Fruit fly (Drosophila melanogaster) Kc167 (cell line): ENCODE measurements around the gene CG7381.

Source experiments
- Myc ChIP-seq: fragments of >200 bp; optimal IDR thresholded peaks from 2 replicates; lab custom pipeline; 2017; ENCODE audit warnings: missing external identifiers
- h ChIP-seq: fragments of >200 bp; optimal IDR thresholded peaks from 3 replicates; lab custom pipeline; 2018; ENCODE audit warnings: missing external identifiers
- insv ChIP-seq: fragments of >200 bp; optimal IDR thresholded peaks from 3 replicates; lab custom pipeline; 2018; ENCODE audit warnings: missing external identifiers
- psq ChIP-seq: fragments of >200 bp; optimal IDR thresholded peaks from 2 replicates; lab custom pipeline; 2017; ENCODE audit warnings: missing external identifiers

DNA sequence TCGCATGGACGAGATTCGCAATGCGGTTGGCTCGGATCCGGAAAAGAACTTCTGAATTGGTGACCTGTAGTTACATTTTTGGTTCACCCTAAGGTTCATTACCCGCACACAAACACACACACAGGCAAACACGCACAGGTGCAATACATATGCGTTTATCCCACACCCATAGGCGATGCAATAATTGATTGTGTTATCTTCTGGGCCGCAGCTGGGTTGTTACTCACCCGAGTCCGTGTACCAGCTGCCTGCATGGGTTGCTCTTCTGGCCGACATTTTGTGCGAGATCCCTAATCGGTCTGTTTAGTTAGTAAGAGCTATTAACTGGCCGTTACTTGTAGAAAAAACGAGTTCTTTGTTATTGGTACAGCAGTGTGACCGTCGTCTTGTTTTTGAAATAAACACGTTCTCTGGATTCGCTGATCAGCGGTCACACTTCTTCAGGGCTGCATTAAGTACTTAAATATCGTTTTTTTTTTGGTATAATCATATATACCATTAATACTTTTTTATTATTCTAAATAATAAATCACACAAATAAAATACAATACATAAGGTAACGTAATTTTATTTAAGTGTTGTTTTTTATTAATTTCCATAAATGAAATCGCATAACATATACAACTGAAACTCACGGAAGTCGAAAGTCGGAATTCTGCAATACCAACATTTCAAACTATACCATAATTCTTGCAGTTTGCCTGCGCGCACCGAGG, 33.8 kb upstream of the CG7381 start, which contains the start of gene CG8031:
- TF ChIP-seq h (lab: Kevin White, UChicago), result no peak
- TF ChIP-seq psq, result no peak
- no peak for TF ChIP-seq Myc (lab: Kevin White, UChicago)
- TF ChIP-seq insv (lab: Kevin White, UChicago), result no peak
